Worm (Caenorhabditis elegans) whole organism, L2 larva: ENCODE data around the gene pah-1.

Experiments used
- C34F6.9 ChIP-seq: fragments of 150-350 bp; optimal IDR thresholded peaks from 2 replicates; lab custom pipeline; 2014; ENCODE audit warnings: missing biosample characterization, missing genetic modification characterization
- F13H6.1 ChIP-seq: sonication (generic microtip); optimal IDR thresholded peaks from 2 replicates; lab custom pipeline; 2016; ENCODE audit warnings: missing genetic modification characterization, missing compliant biosample characterization
- R02D3.7 ChIP-seq: fragments of 150-350 bp; optimal IDR thresholded peaks from 2 replicates; lab custom pipeline; 2014; ENCODE audit warnings: missing biosample characterization, missing genetic modification characterization
- Y55F3AM.14 ChIP-seq: fragments of 200-800 bp; sonication (Bioruptor generic); optimal IDR thresholded peaks from 2 replicates; lab custom pipeline; 2018; ENCODE audit warnings: mild to moderate bottlenecking, missing genetic modification characterization, missing compliant biosample characterization
- ZK546.5 ChIP-seq: sonication (generic microtip); optimal IDR thresholded peaks from 2 replicates; lab custom pipeline; 2017; ENCODE audit warnings: missing biosample characterization, missing genetic modification characterization
- alr-1 ChIP-seq: fragments of 150-350 bp; optimal IDR thresholded peaks from 2 replicates; lab custom pipeline; 2014; ENCODE audit warnings: missing biosample characterization, missing genetic modification characterization
- aly-2 ChIP-seq: fragments of 150-350 bp; optimal IDR thresholded peaks from 2 replicates; lab custom pipeline; 2014; ENCODE audit warnings: missing biosample characterization, missing genetic modification characterization
- ama-1 ChIP-seq: fragments of 150-350 bp; optimal IDR thresholded peaks from 2 replicates; lab custom pipeline; 2018; ENCODE audit warnings: inconsistent platforms
- blmp-1 ChIP-seq: sonication (generic microtip); optimal IDR thresholded peaks from 2 replicates; lab custom pipeline; 2017; ENCODE audit warnings: missing genetic modification characterization, mild to moderate bottlenecking, missing compliant biosample characterization, antibody characterized with exemption, moderate library complexity; ENCODE audit not compliant: insufficient read depth
- ceh-16 ChIP-seq: fragments of 150-350 bp; optimal IDR thresholded peaks from 2 replicates; lab custom pipeline; 2014; ENCODE audit warnings: missing biosample characterization, missing genetic modification characterization
- ceh-82 ChIP-seq: fragments of 150-350 bp; optimal IDR thresholded peaks from 2 replicates; lab custom pipeline; 2014; ENCODE audit warnings: missing biosample characterization, missing genetic modification characterization
- crh-2 ChIP-seq: sonication (generic microtip); optimal IDR thresholded peaks from 2 replicates; lab custom pipeline; 2017; ENCODE audit warnings: missing biosample characterization, missing genetic modification characterization
- dmd-4 ChIP-seq: sonication (generic microtip); optimal IDR thresholded peaks from 2 replicates; lab custom pipeline; 2017; ENCODE audit warnings: missing biosample characterization, missing genetic modification characterization
- egl-27 ChIP-seq: sonication (generic microtip); optimal IDR thresholded peaks from 3 replicates; lab custom pipeline; 2017; ENCODE audit warnings: missing biosample characterization, missing genetic modification reagents, missing genetic modification characterization
- elt-1 ChIP-seq: fragments of 150-350 bp; optimal IDR thresholded peaks from 2 replicates; lab custom pipeline; 2014; ENCODE audit warnings: missing biosample characterization, missing genetic modification characterization
- elt-3 ChIP-seq: sonication (generic microtip); optimal IDR thresholded peaks from 2 replicates; lab custom pipeline; 2017; ENCODE audit warnings: missing biosample characterization, missing genetic modification characterization
- fos-1 ChIP-seq: fragments of 150-350 bp; optimal IDR thresholded peaks from 2 replicates; lab custom pipeline; 2014; ENCODE audit warnings: missing biosample characterization, missing genetic modification characterization
- gmeb-1 ChIP-seq: fragments of 150-350 bp; optimal IDR thresholded peaks from 2 replicates; lab custom pipeline; 2014; ENCODE audit warnings: missing biosample characterization, missing genetic modification characterization
- lin-11 ChIP-seq: fragments of 150-350 bp; sonication (generic microtip); optimal IDR thresholded peaks from 2 replicates; lab custom pipeline; 2014; ENCODE audit warnings: missing biosample characterization, missing genetic modification characterization, inconsistent platforms, mixed read lengths
- lin-13 ChIP-seq: fragments of 150-350 bp; optimal IDR thresholded peaks from 2 replicates; lab custom pipeline; 2014; ENCODE audit warnings: missing biosample characterization, missing genetic modification reagents, missing genetic modification characterization
- lsy-2 ChIP-seq, 2 experiments: fragments of 150-350 bp in 1 of 2; sonication (generic microtip) in 1 of 2; optimal IDR thresholded peaks; 2 replicates each; lab custom pipeline; 2014 to 2017; ENCODE audit warnings: missing biosample characterization in 2 of 2, missing genetic modification characterization in 2 of 2
- mab-5 ChIP-seq: fragments of 150-350 bp; optimal IDR thresholded peaks from 2 replicates; lab custom pipeline; 2014; ENCODE audit warnings: missing biosample characterization, missing genetic modification characterization
- mbf-1 ChIP-seq: sonication (generic microtip); optimal IDR thresholded peaks from 2 replicates; lab custom pipeline; 2017; ENCODE audit warnings: missing biosample characterization, missing genetic modification characterization
- mdl-1 ChIP-seq, 2 experiments: fragments of 150-350 bp in 1 of 2; sonication (generic microtip) in 1 of 2; optimal IDR thresholded peaks; 2 replicates each; lab custom pipeline; 2017; ENCODE audit warnings: missing biosample characterization in 2 of 2, missing genetic modification characterization in 2 of 2
- nhr-10 ChIP-seq: sonication (generic microtip); optimal IDR thresholded peaks from 2 replicates; lab custom pipeline; 2017; ENCODE audit warnings: missing biosample characterization, missing genetic modification characterization
- nhr-11 ChIP-seq: fragments of 150-350 bp; optimal IDR thresholded peaks from 2 replicates; lab custom pipeline; 2014; ENCODE audit warnings: missing biosample characterization, missing genetic modification characterization
- nhr-12 ChIP-seq: fragments of 150-350 bp; optimal IDR thresholded peaks from 2 replicates; lab custom pipeline; 2014; ENCODE audit warnings: missing biosample characterization, missing genetic modification characterization
- nhr-129 ChIP-seq: fragments of 150-350 bp; optimal IDR thresholded peaks from 2 replicates; lab custom pipeline; 2014; ENCODE audit warnings: missing biosample characterization, missing genetic modification characterization
- nhr-21 ChIP-seq: fragments of 150-350 bp; optimal IDR thresholded peaks from 2 replicates; lab custom pipeline; 2014; ENCODE audit warnings: missing biosample characterization, missing genetic modification characterization
- nhr-23 ChIP-seq: fragments of 150-350 bp; optimal IDR thresholded peaks from 2 replicates; lab custom pipeline; 2014; ENCODE audit warnings: missing biosample characterization, missing genetic modification reagents, missing genetic modification characterization
- nhr-237 ChIP-seq: fragments of 150-350 bp; optimal IDR thresholded peaks from 2 replicates; lab custom pipeline; 2014; ENCODE audit warnings: missing biosample characterization, missing genetic modification characterization
- nhr-25 ChIP-seq: fragments of 150-350 bp; sonication (generic microtip); optimal IDR thresholded peaks from 3 replicates; lab custom pipeline; 2014; ENCODE audit warnings: missing biosample characterization, missing genetic modification characterization
- nhr-6 ChIP-seq: fragments of 150-350 bp; optimal IDR thresholded peaks from 2 replicates; lab custom pipeline; 2014; ENCODE audit warnings: missing biosample characterization, missing genetic modification characterization
- nhr-77 ChIP-seq: fragments of 150-350 bp; optimal IDR thresholded peaks from 2 replicates; lab custom pipeline; 2014; ENCODE audit warnings: missing biosample characterization, missing genetic modification characterization
- peb-1 ChIP-seq: fragments of 150-350 bp; optimal IDR thresholded peaks from 2 replicates; lab custom pipeline; 2014; ENCODE audit warnings: missing biosample characterization, missing genetic modification characterization
- sem-4 ChIP-seq: fragments of 150-350 bp; optimal IDR thresholded peaks from 2 replicates; lab custom pipeline; 2014; ENCODE audit warnings: missing biosample characterization, missing genetic modification reagents, missing genetic modification characterization
- skn-1 ChIP-seq: sonication (generic microtip); optimal IDR thresholded peaks from 2 replicates; lab custom pipeline; 2017; ENCODE audit warnings: missing biosample characterization, missing genetic modification characterization
- sma-3 ChIP-seq: sonication (generic microtip); optimal IDR thresholded peaks from 2 replicates; lab custom pipeline; 2016; ENCODE audit warnings: missing genetic modification reagents, missing genetic modification characterization, missing compliant biosample characterization
- sma-9 ChIP-seq, 2 experiments: fragments of 150-350 bp in 1 of 2; sonication (generic microtip) in 1 of 2; optimal IDR thresholded peaks; 2 replicates each; lab custom pipeline; 2014 to 2016; ENCODE audit warnings: missing genetic modification characterization in 2 of 2, mild to moderate bottlenecking in 1 of 2, missing biosample characterization in 1 of 2, missing compliant biosample characterization in 1 of 2, missing genetic modification reagents in 1 of 2, moderate library complexity in 1 of 2
- snpc-4 ChIP-seq: fragments of 150-350 bp; optimal IDR thresholded peaks from 2 replicates; lab custom pipeline; 2014; ENCODE audit warnings: missing biosample characterization, missing genetic modification characterization
- unc-55 ChIP-seq: fragments of 150-350 bp; sonication (generic microtip); optimal IDR thresholded peaks from 3 replicates; lab custom pipeline; 2014; ENCODE audit warnings: missing biosample characterization, missing genetic modification reagents, missing genetic modification characterization
- zag-1 ChIP-seq: fragments of 150-350 bp; optimal IDR thresholded peaks from 2 replicates; lab custom pipeline; 2014; ENCODE audit warnings: missing biosample characterization, missing genetic modification characterization
- ztf-1 ChIP-seq: fragments of 200-800 bp; sonication (Bioruptor generic); conservative IDR thresholded peaks from 2 replicates; pipeline ENCODE4 v1.3.6; 2022; ENCODE audit warnings: missing genetic modification characterization, missing compliant biosample characterization
- ztf-4 ChIP-seq: fragments of 150-350 bp; optimal IDR thresholded peaks from 2 replicates; lab custom pipeline; 2014; ENCODE audit warnings: missing biosample characterization, missing genetic modification characterization

Gene pah-1

DNA sequence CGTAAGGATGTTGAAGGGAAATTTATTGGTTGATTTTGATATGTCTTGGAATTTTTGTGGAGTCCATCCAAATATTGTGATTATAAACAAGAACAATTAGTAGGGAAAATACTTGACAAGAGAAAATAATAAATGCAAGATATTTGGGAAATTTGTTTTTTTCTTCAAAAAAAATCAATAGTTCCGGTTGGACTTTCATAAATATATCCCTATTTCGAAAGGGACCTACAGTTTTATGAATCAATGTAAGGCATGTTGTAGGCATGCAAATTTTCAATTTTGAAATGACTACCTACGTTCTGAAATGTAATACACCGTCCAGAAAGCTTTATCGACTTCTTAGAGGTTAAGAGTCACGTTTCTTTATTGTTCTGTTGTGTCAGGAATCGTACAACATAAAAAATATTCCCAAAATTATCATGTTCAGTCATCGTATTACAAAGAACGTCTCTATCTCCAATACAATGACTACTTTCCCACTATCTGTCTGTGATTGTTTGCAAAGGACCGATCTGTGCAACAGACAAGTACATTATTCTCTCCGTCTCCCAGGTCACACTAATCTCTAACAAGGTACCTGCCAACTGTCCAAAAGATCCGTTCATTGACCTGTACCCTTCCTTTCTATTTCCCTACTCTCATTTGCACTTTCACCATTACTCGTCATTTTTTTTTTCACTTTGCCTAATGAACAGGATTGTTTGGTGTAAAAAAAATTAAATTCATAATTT, 23.2 kb upstream of the pah-1 start, which contains the start of gene F07H5.13 (continued):
- TF ChIP-seq blmp-1 (no peak), nhr-237 (tag; lab: Kevin White, UChicago) (no peak), sma-9 (GFP tag; optimal IDR thresholded peaks at IDR 0.05; lab: Kevin White, UChicago) (peak; percentile 56), sma-9 (tag; optimal IDR thresholded peaks at IDR 0.05; lab: Kevin White, UChicago) (no peak), nhr-77 (no peak), C34F6.9 (tag; lab: Kevin White, UChicago) (peak; percentile 40), nhr-6 (tag; lab: Kevin White, UChicago) (no peak), crh-2 (tag; lab: Kevin White, UChicago) (peak; percentile 69), dmd-4 (tag; lab: Kevin White, UChicago) (no peak), nhr-11 (tag; lab: Kevin White, UChicago) (no peak), mbf-1 (tag; lab: Kevin White, UChicago) (no peak), elt-3 (tag; lab: Kevin White, UChicago) (no peak), ama-1 (lab: Kevin White, UChicago) (no peak), snpc-4 (tag; lab: Kevin White, UChicago) (no peak), ceh-16 (tag; lab: Kevin White, UChicago) (no peak), nhr-25 (tag; lab: Kevin White, UChicago) (peak; percentile 71), mab-5 (tag; lab: Kevin White, UChicago) (no peak), unc-55 (GFP tag; lab: Kevin White, UChicago) (peak; percentile 14), lsy-2 (tag; optimal IDR thresholded peaks at IDR 0.05; lab: Kevin White, UChicago) (peak in 1 of 2 experiments; percentile 63)

DNA sequence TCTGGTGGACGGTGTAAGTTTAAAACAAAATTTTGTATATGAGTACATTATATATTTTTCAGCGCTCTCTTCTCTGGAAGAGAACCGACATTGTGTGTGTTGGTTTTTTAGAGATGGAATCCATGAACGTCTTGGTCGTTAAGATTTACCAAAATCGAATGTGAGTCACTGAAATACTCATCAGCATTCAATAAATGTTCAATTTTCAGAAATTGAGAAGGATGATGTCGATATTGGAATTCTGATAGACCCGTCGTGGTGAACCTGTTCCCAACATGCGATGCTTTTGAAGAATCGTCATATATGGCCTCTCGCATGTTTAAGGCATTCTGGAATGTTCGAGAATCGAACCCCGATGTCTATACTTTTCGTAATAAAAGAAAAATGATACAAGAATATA, 22.0 kb upstream of the pah-1 start:
- no peak for TF ChIP-seq skn-1
- TF ChIP-seq nhr-25 (tag; lab: Kevin White, UChicago): no peak
- no peak for TF ChIP-seq zag-1 (tag; lab: Kevin White, UChicago)
- TF ChIP-seq peb-1 (tag; lab: Kevin White, UChicago): no peak
- no peak for TF ChIP-seq unc-55 (GFP tag; lab: Kevin White, UChicago)
- TF ChIP-seq nhr-6 (tag; lab: Kevin White, UChicago): no peak

DNA sequence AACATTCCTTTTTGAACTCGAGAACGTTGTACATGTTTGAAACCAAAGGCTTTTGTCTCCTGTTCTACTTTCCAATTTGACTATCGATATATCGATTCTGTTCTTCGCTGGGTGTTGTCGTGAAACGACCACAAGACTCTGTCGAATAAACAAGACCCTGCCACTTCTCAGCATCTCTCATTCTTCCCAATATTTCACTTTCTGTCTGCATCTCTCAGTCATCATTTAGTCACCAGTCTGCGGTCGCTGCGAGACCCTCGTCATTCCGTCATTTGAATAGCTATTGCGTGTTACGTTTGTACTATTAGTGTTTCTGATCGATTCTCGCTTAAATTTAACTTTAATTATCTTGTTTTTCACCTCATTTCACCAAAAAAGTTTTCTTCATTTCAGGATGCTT, 20.6 kb upstream of the pah-1 start:
- no peak for TF ChIP-seq nhr-12
- TF ChIP-seq peb-1 (tag; lab: Kevin White, UChicago): no peak
- no peak for TF ChIP-seq nhr-11 (tag; lab: Kevin White, UChicago)
- TF ChIP-seq sem-4 (tag; lab: Kevin White, UChicago): peak; percentile 96
- TF ChIP-seq lin-11 (tag; lab: Kevin White, UChicago): peak; percentile 97
- TF ChIP-seq egl-27: peak; percentile 82
- peak; percentile 69 for TF ChIP-seq snpc-4 (tag; lab: Kevin White, UChicago)
- TF ChIP-seq mdl-1 (tag; optimal IDR thresholded peaks at IDR 0.05; lab: Kevin White, UChicago): peak; percentile 32 to 75
- peak; percentile 95 for TF ChIP-seq sma-9 (GFP tag; optimal IDR thresholded peaks at IDR 0.05; lab: Kevin White, UChicago)
- no peak for TF ChIP-seq sma-9 (tag; optimal IDR thresholded peaks at IDR 0.05; lab: Kevin White, UChicago)
- no peak for TF ChIP-seq alr-1
- no peak for TF ChIP-seq nhr-237 (tag; lab: Kevin White, UChicago)
- TF ChIP-seq zag-1 (tag; lab: Kevin White, UChicago): peak; percentile 76
- TF ChIP-seq skn-1: peak; percentile 90
- peak; percentile 93 for TF ChIP-seq unc-55 (GFP tag; lab: Kevin White, UChicago)
- TF ChIP-seq lin-13: peak; percentile 89
- peak; percentile 66 for TF ChIP-seq ceh-82
- peak; percentile 90 for TF ChIP-seq nhr-6 (tag; lab: Kevin White, UChicago)
- TF ChIP-seq F13H6.1 (tag; lab: Kevin White, UChicago): peak; percentile 93
- TF ChIP-seq elt-1 (tag; lab: Kevin White, UChicago): no peak
- TF ChIP-seq sma-3 (GFP tag; lab: Kevin White, UChicago): peak; percentile 97
- TF ChIP-seq ztf-1: 0 out of 2 replicates have a peak, but pooled peaks have one; percentile 46
- TF ChIP-seq dmd-4 (tag; lab: Kevin White, UChicago): no peak
- TF ChIP-seq nhr-25 (tag; lab: Kevin White, UChicago): peak; percentile 97
- peak; percentile 93 for TF ChIP-seq ama-1 (lab: Kevin White, UChicago)
- peak; percentile 97 for TF ChIP-seq nhr-21 (tag; lab: Kevin White, UChicago)
- TF ChIP-seq nhr-10: peak; percentile 72
- TF ChIP-seq ZK546.5: peak; percentile 28
- TF ChIP-seq Y55F3AM.14 (GFP tag; lab: Kevin White, UChicago): peak; percentile 80
- TF ChIP-seq gmeb-1 (tag; lab: Kevin White, UChicago): peak; percentile 92
- TF ChIP-seq nhr-77: peak; percentile 72
- TF ChIP-seq crh-2 (tag; lab: Kevin White, UChicago): peak; percentile 98
- TF ChIP-seq nhr-129: peak; percentile 99
- TF ChIP-seq blmp-1: peak; percentile 60
- peak; percentile 75 to 96 for TF ChIP-seq lsy-2 (tag; optimal IDR thresholded peaks at IDR 0.05; lab: Kevin White, UChicago)
- no peak for TF ChIP-seq R02D3.7 (tag; lab: Kevin White, UChicago)
- no peak for TF ChIP-seq mbf-1 (tag; lab: Kevin White, UChicago)
- peak; percentile 96 for TF ChIP-seq fos-1 (tag; lab: Kevin White, UChicago)
- peak; percentile 92 for TF ChIP-seq mab-5 (tag; lab: Kevin White, UChicago)
- TF ChIP-seq aly-2 (tag; lab: Kevin White, UChicago): no peak
- no peak for TF ChIP-seq nhr-23 (tag; lab: Kevin White, UChicago)
- TF ChIP-seq ztf-4 (tag; lab: Kevin White, UChicago): peak; percentile 95
